Fruit fly (Drosophila melanogaster): Measurements from ENCODE around the gene Ziz.

DNA sequence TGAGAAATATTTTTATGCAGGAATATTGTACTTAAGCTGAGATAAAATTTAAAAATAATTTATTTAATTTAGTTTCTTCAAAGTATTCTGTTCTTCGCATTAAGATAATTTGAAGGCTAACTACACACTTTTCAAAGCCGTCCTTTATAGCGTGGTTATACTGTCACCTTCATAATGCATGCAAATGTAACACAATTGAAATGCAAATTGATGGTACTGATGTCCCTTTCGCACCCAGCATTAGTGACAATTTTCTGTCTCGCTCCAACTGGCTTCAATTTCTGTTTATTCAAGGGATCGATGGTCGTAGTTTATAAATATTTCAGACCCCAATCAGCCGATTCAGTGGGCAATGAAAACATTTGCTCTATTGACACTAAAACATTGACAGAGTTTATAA is 57.6 kb downstream of the Ziz start:
- TF ChIP-seq CG33213 (GFP tag; optimal IDR thresholded peaks at IDR 0.05) (no peak), CG13123 (GFP tag; optimal IDR thresholded peaks at IDR 0.05) (no peak), CG4707 (GFP tag; optimal IDR thresholded peaks at IDR 0.05) (no peak), Trl (optimal IDR thresholded peaks at IDR 0.05) (no peak), Trl (GFP tag; optimal IDR thresholded peaks at IDR 0.05) (no peak), CG10959 (GFP tag; IDR thresholded peaks at IDR 0.05) (no peak), tx (GFP tag; optimal IDR thresholded peaks at IDR 0.05) (no peak), tio (GFP tag; optimal IDR thresholded peaks at IDR 0.05) (no peak), sna (GFP tag; IDR thresholded peaks at IDR 0.05; ENCODE audit: partially characterized antibody) (no peak)

All from whole organism, embryonic.